Worm (Caenorhabditis elegans): ENCODE data around the gene Y14H12A.2.

ce11 chrII:4032293-4032692 is 42.8 kb upstream of the Y14H12A.2 start, which contains the start of gene K07D4.4:
- TF ChIP-seq Y75B8A.6 (GFP tag; IDR thresholded peaks at IDR 0.05), result no peak
- no peak for TF ChIP-seq snpc-4 (tag; optimal IDR thresholded peaks at IDR 0.05)
- TF ChIP-seq mxl-2 (GFP tag; conservative IDR thresholded peaks at IDR 0.05), result no peak
- no peak for TF ChIP-seq fos-1 (tag; optimal IDR thresholded peaks at IDR 0.05)
- TF ChIP-seq pqm-1 (tag; optimal IDR thresholded peaks at IDR 0.05), result no peak
- no peak for TF ChIP-seq nhr-10 (tag; optimal IDR thresholded peaks at IDR 0.05)
- TF ChIP-seq pha-4 (GFP tag; IDR thresholded peaks at IDR 0.05), result no peak
- TF ChIP-seq pha-4 (tag; optimal IDR thresholded peaks at IDR 0.05), result no peak
